Worm (Caenorhabditis elegans) whole organism, L4 larva: ENCODE measurements around the gene irg-5.

Experiments used
- aly-2 ChIP-seq: sonication (generic microtip); optimal IDR thresholded peaks from 2 replicates; lab custom pipeline; 2018; ENCODE audit warnings: missing biosample characterization, missing genetic modification characterization
- ceh-44 ChIP-seq: fragments of 200-800 bp; sonication (Bioruptor generic); IDR thresholded peaks from 2 replicates; pipeline ENCODE4 v1.3.6; 2022; ENCODE audit warnings: missing genetic modification reagents, missing genetic modification characterization, missing compliant biosample characterization
- dpl-1 ChIP-seq: fragments of 150-350 bp; optimal IDR thresholded peaks from 2 replicates; lab custom pipeline; 2014; ENCODE audit warnings: missing biosample characterization, missing genetic modification reagents, missing genetic modification characterization
- nhr-10 ChIP-seq: fragments of 150-350 bp; optimal IDR thresholded peaks from 2 replicates; lab custom pipeline; 2014; ENCODE audit warnings: missing biosample characterization, missing genetic modification characterization
- rbr-2 ChIP-seq: sonication (generic microtip); optimal IDR thresholded peaks from 2 replicates; lab custom pipeline; 2016; ENCODE audit warnings: missing genotype, missing genetic modification characterization, missing compliant biosample characterization
- snpc-4 ChIP-seq: fragments of 150-350 bp; optimal IDR thresholded peaks from 2 replicates; lab custom pipeline; 2014; ENCODE audit warnings: missing biosample characterization, missing genetic modification characterization
- vab-7 ChIP-seq: fragments of 200-800 bp; sonication (Bioruptor generic); IDR thresholded peaks from 2 replicates; pipeline ENCODE4 v1.3.6; 2022; ENCODE audit warnings: missing genetic modification reagents, missing genetic modification characterization, missing compliant biosample characterization

ce11 chrV:13785767-13786166, 47.5 kb upstream of the irg-5 start:
- TF ChIP-seq rbr-2 = no peak
- TF ChIP-seq nhr-10 = no peak
- no peak for TF ChIP-seq snpc-4
- TF ChIP-seq aly-2 (tag; lab: Kevin White, UChicago) = no peak
- no peak for TF ChIP-seq dpl-1 (GFP tag; lab: Kevin White, UChicago)
- no peak for TF ChIP-seq vab-7
- no peak for TF ChIP-seq ceh-44 (GFP tag; lab: Robert Waterston, UW)
